Worm (Caenorhabditis elegans) whole organism, L1 larva: ENCODE measurements around the gene C16D9.9.

Source experiments
- C16A3.4 ChIP-seq: fragments of 150-350 bp; optimal IDR thresholded peaks from 2 replicates; lab custom pipeline; 2014; ENCODE audit warnings: missing biosample characterization, missing genetic modification characterization
- C34B4.2 ChIP-seq: sonication (generic microtip); optimal IDR thresholded peaks from 2 replicates; lab custom pipeline; 2017; ENCODE audit warnings: mild to moderate bottlenecking, missing genetic modification characterization, missing compliant biosample characterization
- F16B12.6 ChIP-seq: fragments of 150-350 bp; optimal IDR thresholded peaks from 2 replicates; lab custom pipeline; 2014; ENCODE audit warnings: missing biosample characterization, missing genetic modification characterization
- Y116A8C.19 ChIP-seq: sonication (generic microtip); optimal IDR thresholded peaks from 2 replicates; lab custom pipeline; 2016; ENCODE audit warnings: missing compliant biosample characterization, missing genetic modification characterization, borderline replicate concordance
- ama-1 ChIP-seq: fragments of 150-350 bp; optimal IDR thresholded peaks from 2 replicates; lab custom pipeline; 2014
- blmp-1 ChIP-seq: fragments of 150-350 bp; optimal IDR thresholded peaks from 2 replicates; lab custom pipeline; 2014; ENCODE audit warnings: missing biosample characterization, missing genetic modification characterization
- ceh-63 ChIP-seq: fragments of 200-800 bp; sonication (Bioruptor generic); optimal IDR thresholded peaks from 2 replicates; lab custom pipeline; 2018; ENCODE audit warnings: mild to moderate bottlenecking, missing genetic modification characterization, missing compliant biosample characterization
- ceh-82 ChIP-seq, 3 experiments: fragments of 150-350 bp in 1 of 3; sonication (generic microtip) in 2 of 3; optimal IDR thresholded peaks; 2 replicates each; lab custom pipeline; 2014 to 2017; ENCODE audit warnings: missing biosample characterization in 3 of 3, missing genetic modification characterization in 3 of 3
- ceh-88 ChIP-seq: fragments of 200-800 bp; sonication (Bioruptor generic); IDR thresholded peaks from 2 replicates; pipeline ENCODE4 v1.3.6; 2022; ENCODE audit warnings: missing genetic modification characterization, missing compliant biosample characterization
- ces-1 ChIP-seq: fragments of 150-350 bp; optimal IDR thresholded peaks from 2 replicates; lab custom pipeline; 2014; ENCODE audit warnings: missing biosample characterization, missing genetic modification reagents, missing genetic modification characterization
- efl-1 ChIP-seq, 4 experiments: fragments of 150-350 bp; optimal IDR thresholded peaks in 3 of 4; peaks in 1 of 4; 1 replicate in 1 of 4; 2 replicates in 3 of 4; lab custom pipeline; 2014; ENCODE audit warnings: missing biosample characterization in 2 of 4, missing genetic modification characterization in 2 of 4, missing genetic modification reagents in 2 of 4
- efl-3 ChIP-seq: fragments of 200-800 bp; sonication (Bioruptor generic); optimal IDR thresholded peaks from 2 replicates; lab custom pipeline; 2018; ENCODE audit warnings: mild to moderate bottlenecking, missing genetic modification characterization, missing compliant biosample characterization
- egl-13 ChIP-seq: sonication (generic microtip); optimal IDR thresholded peaks from 2 replicates; lab custom pipeline; 2016; ENCODE audit warnings: missing genotype, missing genetic modification reagents, missing genetic modification characterization, missing compliant biosample characterization
- egl-27 ChIP-seq, 2 experiments: fragments of 150-350 bp in 1 of 2; sonication (generic microtip); optimal IDR thresholded peaks; 3 replicates each; lab custom pipeline; 2017 to 2018; ENCODE audit warnings: missing biosample characterization in 2 of 2, missing genetic modification characterization in 2 of 2, missing genetic modification reagents in 2 of 2
- elt-2 ChIP-seq: sonication (generic microtip); optimal IDR thresholded peaks from 2 replicates; lab custom pipeline; 2016; ENCODE audit warnings: missing genetic modification characterization, mild to moderate bottlenecking, inconsistent platforms, missing compliant biosample characterization, missing genetic modification reagents
- elt-3 ChIP-seq, 6 experiments: fragments of 150-350 bp in 1 of 6; sonication (generic microtip); optimal IDR thresholded peaks; 2 replicates each; lab custom pipeline; 2017 to 2018; ENCODE audit warnings: missing biosample characterization in 6 of 6, missing genetic modification characterization in 6 of 6, inconsistent platforms in 1 of 6
- ets-5 ChIP-seq: fragments of 200-800 bp; sonication (Bioruptor generic); IDR thresholded peaks from 2 replicates; pipeline ENCODE4 v1.3.6; 2022; ENCODE audit warnings: missing genetic modification characterization, missing compliant biosample characterization
- fkh-10 ChIP-seq: sonication (generic microtip); optimal IDR thresholded peaks from 2 replicates; lab custom pipeline; 2017; ENCODE audit warnings: missing biosample characterization, missing genetic modification reagents, missing genetic modification characterization
- fkh-8 ChIP-seq: sonication (generic microtip); optimal IDR thresholded peaks from 2 replicates; lab custom pipeline; 2016; ENCODE audit warnings: mild to moderate bottlenecking, missing genetic modification characterization, missing compliant biosample characterization
- fos-1 ChIP-seq: fragments of 150-350 bp; optimal IDR thresholded peaks from 2 replicates; lab custom pipeline; 2014; ENCODE audit warnings: missing biosample characterization, missing genetic modification characterization
- grh-1 ChIP-seq: fragments of 200-800 bp; sonication (Bioruptor generic); IDR thresholded peaks from 2 replicates; pipeline ENCODE4 v1.3.6; 2022; ENCODE audit warnings: missing genetic modification reagents, missing genetic modification characterization, missing compliant biosample characterization
- hlh-17 ChIP-seq: fragments of 200-800 bp; sonication (Bioruptor generic); optimal IDR thresholded peaks from 2 replicates; lab custom pipeline; 2018; ENCODE audit warnings: missing genetic modification characterization, mild to moderate bottlenecking, missing compliant biosample characterization, moderate library complexity, borderline replicate concordance
- hlh-4 ChIP-seq: sonication (generic microtip); optimal IDR thresholded peaks from 2 replicates; lab custom pipeline; 2016; ENCODE audit warnings: mild to moderate bottlenecking, missing genetic modification characterization, missing compliant biosample characterization
- hpl-2 ChIP-seq: fragments of 150-350 bp; optimal IDR thresholded peaks from 2 replicates; lab custom pipeline; 2014; ENCODE audit warnings: missing biosample characterization, missing genetic modification reagents, missing genetic modification characterization
- isw-1 ChIP-seq: fragments of 200-800 bp; sonication (Bioruptor generic); IDR thresholded peaks from 2 replicates; pipeline ENCODE4 v1.3.6; 2022; ENCODE audit warnings: missing genetic modification characterization, missing compliant biosample characterization
- lin-14 ChIP-seq: fragments of 200-800 bp; sonication (Bioruptor generic); optimal IDR thresholded peaks from 2 replicates; lab custom pipeline; 2018; ENCODE audit warnings: mild to moderate bottlenecking, missing genetic modification characterization, moderate library complexity, missing compliant biosample characterization
- lin-15B ChIP-seq: fragments of 150-350 bp; sonication (generic microtip); optimal IDR thresholded peaks from 3 replicates; lab custom pipeline; 2014; ENCODE audit warnings: missing biosample characterization, missing genetic modification characterization
- lin-35 ChIP-seq, 2 experiments: fragments of 150-350 bp; optimal IDR thresholded peaks; 2 replicates each; lab custom pipeline; 2014; ENCODE audit warnings: missing biosample characterization in 2 of 2, missing genetic modification characterization in 2 of 2, missing genetic modification reagents in 2 of 2
- lin-39 ChIP-seq: fragments of 150-350 bp; optimal IDR thresholded peaks from 2 replicates; lab custom pipeline; 2014; ENCODE audit warnings: missing biosample characterization, missing genetic modification reagents, missing genetic modification characterization
- lsy-2 ChIP-seq, 2 experiments: fragments of 150-350 bp; optimal IDR thresholded peaks; 2 replicates each; lab custom pipeline; 2014; ENCODE audit warnings: missing biosample characterization in 2 of 2, missing genetic modification characterization in 2 of 2
- mab-9 ChIP-seq: fragments of 200-800 bp; sonication (Bioruptor generic); IDR thresholded peaks from 2 replicates; pipeline ENCODE4 v1.3.6; 2022; ENCODE audit warnings: missing genetic modification reagents, missing genetic modification characterization, missing compliant biosample characterization
- mdl-1 ChIP-seq, 2 experiments: fragments of 150-350 bp; optimal IDR thresholded peaks; 2 replicates each; lab custom pipeline; 2014 to 2017; ENCODE audit warnings: missing biosample characterization in 2 of 2, missing genetic modification characterization in 2 of 2, inconsistent platforms in 1 of 2
- nhr-19 ChIP-seq: fragments of 200-800 bp; sonication (Bioruptor generic); conservative IDR thresholded peaks from 2 replicates; pipeline ENCODE4 v1.3.6; 2022; ENCODE audit warnings: missing genetic modification characterization, missing compliant biosample characterization
- nhr-20 ChIP-seq: sonication (generic microtip); optimal IDR thresholded peaks from 2 replicates; lab custom pipeline; 2016; ENCODE audit warnings: mild to moderate bottlenecking, missing genetic modification characterization, missing compliant biosample characterization
- nhr-237 ChIP-seq: fragments of 150-350 bp; optimal IDR thresholded peaks from 2 replicates; lab custom pipeline; 2014; ENCODE audit warnings: missing biosample characterization, missing genetic modification characterization
- nhr-28 ChIP-seq: fragments of 150-350 bp; optimal IDR thresholded peaks from 2 replicates; lab custom pipeline; 2014; ENCODE audit warnings: missing biosample characterization, missing genetic modification characterization
- nhr-76 ChIP-seq: sonication (generic microtip); optimal IDR thresholded peaks from 2 replicates; lab custom pipeline; 2017; ENCODE audit warnings: missing biosample characterization, missing genetic modification characterization
- nhr-77 ChIP-seq: fragments of 150-350 bp; optimal IDR thresholded peaks from 2 replicates; lab custom pipeline; 2014; ENCODE audit warnings: missing biosample characterization, missing genetic modification characterization
- nhr-84 ChIP-seq: sonication (generic microtip); optimal IDR thresholded peaks from 2 replicates; lab custom pipeline; 2017; ENCODE audit warnings: missing biosample characterization, missing genetic modification characterization
- nhr-85 ChIP-seq: sonication (generic microtip); peaks from one replicate; lab custom pipeline; 2016; ENCODE audit warnings: missing genetic modification characterization, inconsistent platforms, missing compliant biosample characterization
- nhr-90 ChIP-seq: sonication (generic microtip); optimal IDR thresholded peaks from 2 replicates; lab custom pipeline; 2016; ENCODE audit warnings: mild to moderate bottlenecking, missing genetic modification characterization, missing compliant biosample characterization; ENCODE audit not compliant: poor library complexity
- pag-3 ChIP-seq: sonication (generic microtip); optimal IDR thresholded peaks from 2 replicates; lab custom pipeline; 2017; ENCODE audit warnings: missing genetic modification characterization, mild to moderate bottlenecking, missing compliant biosample characterization, antibody characterized with exemption, borderline replicate concordance; ENCODE audit not compliant: insufficient read depth
- pqm-1 ChIP-seq: sonication (generic microtip); optimal IDR thresholded peaks from 3 replicates; lab custom pipeline; 2017; ENCODE audit warnings: missing biosample characterization, missing genetic modification characterization
- skn-1 ChIP-seq: fragments of 150-350 bp; optimal IDR thresholded peaks from 2 replicates; lab custom pipeline; 2014; ENCODE audit warnings: missing biosample characterization, missing genetic modification characterization
- snu-23 ChIP-seq: sonication (generic microtip); optimal IDR thresholded peaks from 2 replicates; lab custom pipeline; 2016; ENCODE audit warnings: missing genetic modification characterization, missing compliant biosample characterization
- sptf-1 ChIP-seq: fragments of 150-350 bp; optimal IDR thresholded peaks from 2 replicates; lab custom pipeline; 2014; ENCODE audit warnings: missing biosample characterization, missing genetic modification characterization
- sup-37 ChIP-seq: fragments of 200-800 bp; sonication (Bioruptor generic); optimal IDR thresholded peaks from 2 replicates; lab custom pipeline; 2018; ENCODE audit warnings: mild to moderate bottlenecking, missing genetic modification characterization, missing compliant biosample characterization
- swsn-7 ChIP-seq: sonication (generic microtip); optimal IDR thresholded peaks from 2 replicates; lab custom pipeline; 2016; ENCODE audit warnings: missing genetic modification characterization, missing compliant biosample characterization
- tbx-2 ChIP-seq: sonication (generic microtip); optimal IDR thresholded peaks from 2 replicates; lab custom pipeline; 2016; ENCODE audit warnings: missing genetic modification characterization, missing compliant biosample characterization
- unc-62 ChIP-seq: fragments of 150-350 bp; optimal IDR thresholded peaks from 2 replicates; lab custom pipeline; 2014; ENCODE audit warnings: missing biosample characterization, missing genetic modification reagents, missing genetic modification characterization
- vab-15 ChIP-seq: sonication (generic microtip); optimal IDR thresholded peaks from 2 replicates; lab custom pipeline; 2017; ENCODE audit warnings: missing genotype, mild to moderate bottlenecking, missing genetic modification characterization, missing compliant biosample characterization
- zip-4 ChIP-seq: fragments of 200-800 bp; sonication (Bioruptor generic); optimal IDR thresholded peaks from 2 replicates; lab custom pipeline; 2018; ENCODE audit warnings: mild to moderate bottlenecking, missing genetic modification characterization, moderate library complexity, missing compliant biosample characterization
- ztf-4 ChIP-seq: fragments of 150-350 bp; optimal IDR thresholded peaks from 2 replicates; lab custom pipeline; 2014; ENCODE audit warnings: missing biosample characterization, missing genetic modification characterization

C16D9.9 gene

ce11 chrV:8302522-8302921, 38.5 kb downstream of the C16D9.9 start, which contains the start of gene sel-9 (continued):
- no peak for TF ChIP-seq nhr-237 (tag; lab: Kevin White, UChicago)
- TF ChIP-seq ceh-63 (GFP tag; lab: Kevin White, UChicago): no peak
- TF ChIP-seq lin-35 (GFP tag; optimal IDR thresholded peaks at IDR 0.05; lab: Kevin White, UChicago): peak; percentile 91 to 95
- peak; percentile 19 to 38 (median 26) for TF ChIP-seq ceh-82 (tag; optimal IDR thresholded peaks at IDR 0.05; lab: Kevin White, UChicago)
- peak; percentile 25; the same call in 1 of the 2 replicates for TF ChIP-seq isw-1
- no peak for TF ChIP-seq egl-13 (tag; lab: Kevin White, UChicago)
- peak; percentile 64 for TF ChIP-seq blmp-1 (tag; lab: Kevin White, UChicago)
- peak; percentile 55 to 69 for TF ChIP-seq lsy-2 (tag; optimal IDR thresholded peaks at IDR 0.05; lab: Kevin White, UChicago)
- TF ChIP-seq nhr-90 (tag; lab: Kevin White, UChicago): peak; percentile 34
- TF ChIP-seq nhr-20 (tag; lab: Kevin White, UChicago): peak; percentile 59
- no peak for TF ChIP-seq Y116A8C.19 (tag; lab: Kevin White, UChicago)
- TF ChIP-seq hpl-2: no peak
- TF ChIP-seq fkh-10 (GFP tag; lab: Kevin White, UChicago): no peak
- TF ChIP-seq efl-1 (optimal IDR thresholded peaks at IDR 0.05; lab: Kevin White, UChicago): peak; percentile 47 to 90
- peak; percentile 92 to 99 for TF ChIP-seq efl-1 (GFP tag; optimal IDR thresholded peaks at IDR 0.05 in 1 of 2; lab: Kevin White, UChicago)
- no peak for TF ChIP-seq fos-1
- peak in 1 of 2 experiments; percentile 42 for TF ChIP-seq mdl-1 (tag; optimal IDR thresholded peaks at IDR 0.05; lab: Kevin White, UChicago)
- peak; percentile 9 for TF ChIP-seq elt-2
- no peak for TF ChIP-seq pag-3 (tag; lab: Kevin White, UChicago)
- no peak for TF ChIP-seq hlh-17 (GFP tag; lab: Kevin White, UChicago)
- TF ChIP-seq unc-62 (GFP tag; lab: Kevin White, UChicago): no peak
- no peak for TF ChIP-seq sup-37 (GFP tag; lab: Kevin White, UChicago)
- TF ChIP-seq C16A3.4 (tag; lab: Kevin White, UChicago): peak; percentile 76
- TF ChIP-seq nhr-77: no peak
- no peak for TF ChIP-seq zip-4 (GFP tag; lab: Kevin White, UChicago)
- TF ChIP-seq fkh-8: no peak
- TF ChIP-seq nhr-85 (tag; lab: Kevin White, UChicago): no peak
- TF ChIP-seq tbx-2 (tag; lab: Kevin White, UChicago): peak; percentile 48
- TF ChIP-seq elt-3 (tag; optimal IDR thresholded peaks at IDR 0.05; lab: Kevin White, UChicago): peak in 1 of 6 experiments; percentile 47
- peak; percentile 37 for TF ChIP-seq skn-1 (tag; lab: Kevin White, UChicago)
- TF ChIP-seq ces-1 (GFP tag; lab: Kevin White, UChicago): no peak
- TF ChIP-seq sptf-1 (tag; lab: Kevin White, UChicago): no peak
- TF ChIP-seq vab-15 (tag; lab: Kevin White, UChicago): no peak
- no peak for TF ChIP-seq grh-1 (GFP tag; lab: Robert Waterston, UW)
- no peak for TF ChIP-seq nhr-84 (tag; lab: Kevin White, UChicago)
- TF ChIP-seq C34B4.2 (tag; lab: Kevin White, UChicago): no peak
- TF ChIP-seq lin-14 (GFP tag; lab: Kevin White, UChicago): peak; percentile 47
- no peak for TF ChIP-seq hlh-4
- no peak for TF ChIP-seq efl-3
- peak; percentile 14 for TF ChIP-seq ama-1 (lab: Kevin White, UChicago)
- TF ChIP-seq snu-23: peak; percentile 60
- TF ChIP-seq pqm-1 (tag; lab: Kevin White, UChicago): no peak
- no peak for TF ChIP-seq egl-27 (tag; optimal IDR thresholded peaks at IDR 0.05; lab: Kevin White, UChicago)
- peak; percentile 12 for TF ChIP-seq F16B12.6
- no peak for TF ChIP-seq mab-9 (GFP tag; lab: Robert Waterston, UW)
- TF ChIP-seq nhr-28 (tag; lab: Kevin White, UChicago): no peak
- peak; percentile 56 for TF ChIP-seq swsn-7 (tag; lab: Kevin White, UChicago)
- no peak for TF ChIP-seq ceh-88
- peak; percentile 30 for TF ChIP-seq lin-39 (tag; lab: Kevin White, UChicago)
- TF ChIP-seq ets-5: no peak
- TF ChIP-seq ztf-4 (tag; lab: Kevin White, UChicago): no peak
- TF ChIP-seq nhr-76 (tag; lab: Kevin White, UChicago): no peak
- peak; percentile 29 for TF ChIP-seq lin-15B
- peak; percentile 54 for TF ChIP-seq nhr-19 (GFP tag; lab: Robert Waterston, UW)
